Worm (Caenorhabditis elegans) whole organism, late embryonic: ENCODE data around the gene Y39B6A.37.

Experiments used
- K09A11.1 ChIP-seq: sonication (generic microtip); optimal IDR thresholded peaks from 2 replicates; lab custom pipeline; 2017; ENCODE audit warnings: antibody characterized with exemption, mild to moderate bottlenecking, missing genetic modification characterization, missing compliant biosample characterization; ENCODE audit not compliant: insufficient read depth
- ceh-19 ChIP-seq: fragments of 200-800 bp; sonication (Bioruptor generic); optimal IDR thresholded peaks from 2 replicates; lab custom pipeline; 2018; ENCODE audit warnings: mild to moderate bottlenecking, missing genetic modification characterization, missing compliant biosample characterization
- elt-2 ChIP-seq: sonication (generic microtip); optimal IDR thresholded peaks from 2 replicates; lab custom pipeline; 2016; ENCODE audit warnings: missing genetic modification reagents, missing genetic modification characterization, missing compliant biosample characterization
- elt-4 ChIP-seq: sonication (generic microtip); optimal IDR thresholded peaks from 2 replicates; lab custom pipeline; 2016; ENCODE audit warnings: missing genetic modification characterization, missing compliant biosample characterization
- ets-4 ChIP-seq: sonication (generic microtip); optimal IDR thresholded peaks from 2 replicates; lab custom pipeline; 2016; ENCODE audit warnings: missing genetic modification characterization, missing compliant biosample characterization
- fkh-10 ChIP-seq: fragments of 150-350 bp; optimal IDR thresholded peaks from 2 replicates; lab custom pipeline; 2014; ENCODE audit warnings: missing biosample characterization, missing genetic modification reagents, missing genetic modification characterization
- hlh-8 ChIP-seq: sonication (generic microtip); optimal IDR thresholded peaks from 2 replicates; lab custom pipeline; 2016; ENCODE audit warnings: missing genotype, missing genetic modification characterization, missing compliant biosample characterization
- nhr-11 ChIP-seq: fragments of 150-350 bp; optimal IDR thresholded peaks from 2 replicates; lab custom pipeline; 2014; ENCODE audit warnings: missing biosample characterization, missing genetic modification characterization
- unc-55 ChIP-seq: sonication (generic microtip); optimal IDR thresholded peaks from 2 replicates; lab custom pipeline; 2017; ENCODE audit warnings: missing biosample characterization, missing genetic modification reagents, missing genetic modification characterization

DNA sequence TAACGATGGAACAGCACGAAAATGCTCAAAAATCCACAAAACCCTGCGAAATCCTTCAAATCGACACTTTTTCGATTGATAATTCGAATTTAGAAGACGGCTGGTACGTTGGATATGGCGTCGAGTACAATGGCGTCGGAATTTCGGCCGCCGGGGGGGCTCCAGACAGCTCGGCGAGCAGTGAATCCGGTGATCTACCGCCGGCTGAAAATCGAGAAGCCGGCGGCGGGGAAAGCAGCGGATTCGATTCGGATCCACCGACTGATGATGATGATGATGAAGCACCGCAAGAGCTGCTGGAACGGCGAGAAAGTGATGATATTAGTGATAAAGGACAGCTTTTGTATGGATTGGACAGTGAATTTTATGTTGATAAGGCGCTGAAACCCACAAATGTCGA is 307 bp downstream of the Y39B6A.37 start:
- TF ChIP-seq K09A11.1 (tag; lab: Kevin White, UChicago) (no peak), unc-55 (no peak), elt-4 (tag; lab: Kevin White, UChicago) (no peak), elt-2 (tag; lab: Kevin White, UChicago) (no peak), ceh-19 (GFP tag; lab: Kevin White, UChicago) (no peak), ets-4 (no peak), fkh-10 (no peak), nhr-11 (tag; lab: Kevin White, UChicago) (no peak), hlh-8 (tag; lab: Kevin White, UChicago) (no peak)
